Worm (Caenorhabditis elegans) whole organism, L1 larva: ENCODE data around the gene C14E2.4.

Experiments
- F16B12.6 ChIP-seq: fragments of 150-350 bp; optimal IDR thresholded peaks from 2 replicates; lab custom pipeline; 2014; ENCODE audit warnings: missing biosample characterization, missing genetic modification characterization
- Y116A8C.19 ChIP-seq: sonication (generic microtip); optimal IDR thresholded peaks from 2 replicates; lab custom pipeline; 2016; ENCODE audit warnings: missing compliant biosample characterization, missing genetic modification characterization, borderline replicate concordance
- aha-1 ChIP-seq: fragments of 150-350 bp; optimal IDR thresholded peaks from 2 replicates; lab custom pipeline; 2014; ENCODE audit warnings: missing biosample characterization, missing genetic modification characterization
- alr-1 ChIP-seq: fragments of 200-800 bp; sonication (Bioruptor generic); optimal IDR thresholded peaks from 2 replicates; lab custom pipeline; 2018; ENCODE audit warnings: borderline replicate concordance, mild to moderate bottlenecking, missing genetic modification characterization, missing compliant biosample characterization
- aly-2 ChIP-seq: fragments of 150-350 bp; optimal IDR thresholded peaks from 2 replicates; lab custom pipeline; 2014; ENCODE audit warnings: missing biosample characterization, missing genetic modification characterization
- ama-1 ChIP-seq: fragments of 150-350 bp; optimal IDR thresholded peaks from 2 replicates; lab custom pipeline; 2014
- blmp-1 ChIP-seq: fragments of 150-350 bp; optimal IDR thresholded peaks from 2 replicates; lab custom pipeline; 2014; ENCODE audit warnings: missing biosample characterization, missing genetic modification characterization
- ceh-63 ChIP-seq: fragments of 200-800 bp; sonication (Bioruptor generic); optimal IDR thresholded peaks from 2 replicates; lab custom pipeline; 2018; ENCODE audit warnings: mild to moderate bottlenecking, missing genetic modification characterization, missing compliant biosample characterization
- ceh-82 ChIP-seq, 3 experiments: fragments of 150-350 bp in 1 of 3; sonication (generic microtip) in 2 of 3; optimal IDR thresholded peaks; 2 replicates each; lab custom pipeline; 2014 to 2017; ENCODE audit warnings: missing biosample characterization in 3 of 3, missing genetic modification characterization in 3 of 3
- ceh-88 ChIP-seq: fragments of 200-800 bp; sonication (Bioruptor generic); IDR thresholded peaks from 2 replicates; pipeline ENCODE4 v1.3.6; 2022; ENCODE audit warnings: missing genetic modification characterization, missing compliant biosample characterization
- ces-1 ChIP-seq: fragments of 150-350 bp; optimal IDR thresholded peaks from 2 replicates; lab custom pipeline; 2014; ENCODE audit warnings: missing biosample characterization, missing genetic modification reagents, missing genetic modification characterization
- efl-1 ChIP-seq, 4 experiments: fragments of 150-350 bp; optimal IDR thresholded peaks in 3 of 4; peaks in 1 of 4; 1 replicate in 1 of 4; 2 replicates in 3 of 4; lab custom pipeline; 2014; ENCODE audit warnings: missing biosample characterization in 2 of 4, missing genetic modification characterization in 2 of 4, missing genetic modification reagents in 2 of 4
- egl-27 ChIP-seq, 2 experiments: fragments of 150-350 bp in 1 of 2; sonication (generic microtip); optimal IDR thresholded peaks; 3 replicates each; lab custom pipeline; 2017 to 2018; ENCODE audit warnings: missing biosample characterization in 2 of 2, missing genetic modification characterization in 2 of 2, missing genetic modification reagents in 2 of 2
- elt-2 ChIP-seq: sonication (generic microtip); optimal IDR thresholded peaks from 2 replicates; lab custom pipeline; 2016; ENCODE audit warnings: missing genetic modification characterization, mild to moderate bottlenecking, inconsistent platforms, missing compliant biosample characterization, missing genetic modification reagents
- ets-5 ChIP-seq: fragments of 200-800 bp; sonication (Bioruptor generic); IDR thresholded peaks from 2 replicates; pipeline ENCODE4 v1.3.6; 2022; ENCODE audit warnings: missing genetic modification characterization, missing compliant biosample characterization
- fkh-4 ChIP-seq: sonication (generic microtip); optimal IDR thresholded peaks from 2 replicates; lab custom pipeline; 2016; ENCODE audit warnings: missing compliant biosample characterization, missing genetic modification characterization, borderline replicate concordance
- fkh-8 ChIP-seq: sonication (generic microtip); optimal IDR thresholded peaks from 2 replicates; lab custom pipeline; 2016; ENCODE audit warnings: mild to moderate bottlenecking, missing genetic modification characterization, missing compliant biosample characterization
- fos-1 ChIP-seq: fragments of 150-350 bp; optimal IDR thresholded peaks from 2 replicates; lab custom pipeline; 2014; ENCODE audit warnings: missing biosample characterization, missing genetic modification characterization
- grh-1 ChIP-seq: fragments of 200-800 bp; sonication (Bioruptor generic); IDR thresholded peaks from 2 replicates; pipeline ENCODE4 v1.3.6; 2022; ENCODE audit warnings: missing genetic modification reagents, missing genetic modification characterization, missing compliant biosample characterization
- hlh-17 ChIP-seq: fragments of 200-800 bp; sonication (Bioruptor generic); optimal IDR thresholded peaks from 2 replicates; lab custom pipeline; 2018; ENCODE audit warnings: missing genetic modification characterization, mild to moderate bottlenecking, missing compliant biosample characterization, moderate library complexity, borderline replicate concordance
- hlh-4 ChIP-seq: sonication (generic microtip); optimal IDR thresholded peaks from 2 replicates; lab custom pipeline; 2016; ENCODE audit warnings: mild to moderate bottlenecking, missing genetic modification characterization, missing compliant biosample characterization
- hpl-2 ChIP-seq: fragments of 150-350 bp; optimal IDR thresholded peaks from 2 replicates; lab custom pipeline; 2014; ENCODE audit warnings: missing biosample characterization, missing genetic modification reagents, missing genetic modification characterization
- isw-1 ChIP-seq: fragments of 200-800 bp; sonication (Bioruptor generic); IDR thresholded peaks from 2 replicates; pipeline ENCODE4 v1.3.6; 2022; ENCODE audit warnings: missing genetic modification characterization, missing compliant biosample characterization
- jun-1 ChIP-seq: fragments of 150-350 bp; optimal IDR thresholded peaks from 2 replicates; lab custom pipeline; 2014; ENCODE audit warnings: missing biosample characterization, missing genetic modification reagents, missing genetic modification characterization
- lin-13 ChIP-seq: fragments of 150-350 bp; optimal IDR thresholded peaks from 2 replicates; lab custom pipeline; 2014; ENCODE audit warnings: missing biosample characterization, missing genetic modification reagents, missing genetic modification characterization
- lin-15B ChIP-seq: fragments of 150-350 bp; sonication (generic microtip); optimal IDR thresholded peaks from 3 replicates; lab custom pipeline; 2014; ENCODE audit warnings: missing biosample characterization, missing genetic modification characterization
- lsy-2 ChIP-seq, 2 experiments: fragments of 150-350 bp; optimal IDR thresholded peaks; 2 replicates each; lab custom pipeline; 2014; ENCODE audit warnings: missing biosample characterization in 2 of 2, missing genetic modification characterization in 2 of 2
- mab-9 ChIP-seq: fragments of 200-800 bp; sonication (Bioruptor generic); IDR thresholded peaks from 2 replicates; pipeline ENCODE4 v1.3.6; 2022; ENCODE audit warnings: missing genetic modification reagents, missing genetic modification characterization, missing compliant biosample characterization
- mdl-1 ChIP-seq, 2 experiments: fragments of 150-350 bp; optimal IDR thresholded peaks; 2 replicates each; lab custom pipeline; 2014 to 2017; ENCODE audit warnings: missing biosample characterization in 2 of 2, missing genetic modification characterization in 2 of 2, inconsistent platforms in 1 of 2
- nhr-20 ChIP-seq: sonication (generic microtip); optimal IDR thresholded peaks from 2 replicates; lab custom pipeline; 2016; ENCODE audit warnings: mild to moderate bottlenecking, missing genetic modification characterization, missing compliant biosample characterization
- nhr-237 ChIP-seq: fragments of 150-350 bp; optimal IDR thresholded peaks from 2 replicates; lab custom pipeline; 2014; ENCODE audit warnings: missing biosample characterization, missing genetic modification characterization
- nhr-28 ChIP-seq: fragments of 150-350 bp; optimal IDR thresholded peaks from 2 replicates; lab custom pipeline; 2014; ENCODE audit warnings: missing biosample characterization, missing genetic modification characterization
- nhr-71 ChIP-seq: sonication (generic microtip); optimal IDR thresholded peaks from 2 replicates; lab custom pipeline; 2016; ENCODE audit warnings: mild to moderate bottlenecking, missing genetic modification characterization, moderate library complexity, missing compliant biosample characterization
- nhr-76 ChIP-seq: sonication (generic microtip); optimal IDR thresholded peaks from 2 replicates; lab custom pipeline; 2017; ENCODE audit warnings: missing biosample characterization, missing genetic modification characterization
- nhr-84 ChIP-seq: sonication (generic microtip); optimal IDR thresholded peaks from 2 replicates; lab custom pipeline; 2017; ENCODE audit warnings: missing biosample characterization, missing genetic modification characterization
- nhr-85 ChIP-seq: sonication (generic microtip); peaks from one replicate; lab custom pipeline; 2016; ENCODE audit warnings: missing genetic modification characterization, inconsistent platforms, missing compliant biosample characterization
- nhr-90 ChIP-seq: sonication (generic microtip); optimal IDR thresholded peaks from 2 replicates; lab custom pipeline; 2016; ENCODE audit warnings: mild to moderate bottlenecking, missing genetic modification characterization, missing compliant biosample characterization; ENCODE audit not compliant: poor library complexity
- pag-3 ChIP-seq: sonication (generic microtip); optimal IDR thresholded peaks from 2 replicates; lab custom pipeline; 2017; ENCODE audit warnings: missing genetic modification characterization, mild to moderate bottlenecking, missing compliant biosample characterization, antibody characterized with exemption, borderline replicate concordance; ENCODE audit not compliant: insufficient read depth
- pax-3 ChIP-seq: fragments of 200-800 bp; sonication (Bioruptor generic); optimal IDR thresholded peaks from 2 replicates; lab custom pipeline; 2018; ENCODE audit warnings: mild to moderate bottlenecking, missing genetic modification characterization, moderate library complexity, missing compliant biosample characterization
- pqm-1 ChIP-seq: sonication (generic microtip); optimal IDR thresholded peaks from 3 replicates; lab custom pipeline; 2017; ENCODE audit warnings: missing biosample characterization, missing genetic modification characterization
- rnt-1 ChIP-seq: sonication (generic microtip); optimal IDR thresholded peaks from 2 replicates; lab custom pipeline; 2016; ENCODE audit warnings: mild to moderate bottlenecking, missing genetic modification characterization, moderate library complexity, missing compliant biosample characterization
- skn-1 ChIP-seq: fragments of 150-350 bp; optimal IDR thresholded peaks from 2 replicates; lab custom pipeline; 2014; ENCODE audit warnings: missing biosample characterization, missing genetic modification characterization
- snu-23 ChIP-seq: sonication (generic microtip); optimal IDR thresholded peaks from 2 replicates; lab custom pipeline; 2016; ENCODE audit warnings: missing genetic modification characterization, missing compliant biosample characterization
- sox-4 ChIP-seq: sonication (generic microtip); optimal IDR thresholded peaks from 2 replicates; lab custom pipeline; 2016; ENCODE audit warnings: missing genetic modification characterization, missing compliant biosample characterization
- swsn-7 ChIP-seq: sonication (generic microtip); optimal IDR thresholded peaks from 2 replicates; lab custom pipeline; 2016; ENCODE audit warnings: missing genetic modification characterization, missing compliant biosample characterization
- tlp-1 ChIP-seq: fragments of 150-350 bp; optimal IDR thresholded peaks from 2 replicates; lab custom pipeline; 2014; ENCODE audit warnings: missing biosample characterization, missing genetic modification characterization
- unc-130 ChIP-seq: fragments of 150-350 bp; optimal IDR thresholded peaks from 2 replicates; lab custom pipeline; 2017; ENCODE audit warnings: missing biosample characterization, missing genetic modification characterization, inconsistent platforms
- unc-62 ChIP-seq: fragments of 150-350 bp; optimal IDR thresholded peaks from 2 replicates; lab custom pipeline; 2014; ENCODE audit warnings: missing biosample characterization, missing genetic modification reagents, missing genetic modification characterization
- unc-86 ChIP-seq: sonication (generic microtip); optimal IDR thresholded peaks from 2 replicates; lab custom pipeline; 2016; ENCODE audit warnings: missing genetic modification characterization, missing compliant biosample characterization
- unc-98 ChIP-seq: fragments of 200-800 bp; sonication (Bioruptor generic); IDR thresholded peaks from 2 replicates; pipeline ENCODE4 v1.3.6; 2022; ENCODE audit warnings: missing genetic modification characterization, missing compliant biosample characterization
- vab-15 ChIP-seq: sonication (generic microtip); optimal IDR thresholded peaks from 2 replicates; lab custom pipeline; 2017; ENCODE audit warnings: missing genotype, mild to moderate bottlenecking, missing genetic modification characterization, missing compliant biosample characterization
- ztf-11 ChIP-seq, 2 experiments: sonication (generic microtip); optimal IDR thresholded peaks; 2 replicates each; lab custom pipeline; 2016 to 2017; ENCODE audit warnings: missing genetic modification characterization in 2 of 2, missing biosample characterization in 1 of 2, missing compliant biosample characterization in 1 of 2
- ztf-4 ChIP-seq: fragments of 150-350 bp; optimal IDR thresholded peaks from 2 replicates; lab custom pipeline; 2014; ENCODE audit warnings: missing biosample characterization, missing genetic modification characterization

The C14E2.4 gene

DNA sequence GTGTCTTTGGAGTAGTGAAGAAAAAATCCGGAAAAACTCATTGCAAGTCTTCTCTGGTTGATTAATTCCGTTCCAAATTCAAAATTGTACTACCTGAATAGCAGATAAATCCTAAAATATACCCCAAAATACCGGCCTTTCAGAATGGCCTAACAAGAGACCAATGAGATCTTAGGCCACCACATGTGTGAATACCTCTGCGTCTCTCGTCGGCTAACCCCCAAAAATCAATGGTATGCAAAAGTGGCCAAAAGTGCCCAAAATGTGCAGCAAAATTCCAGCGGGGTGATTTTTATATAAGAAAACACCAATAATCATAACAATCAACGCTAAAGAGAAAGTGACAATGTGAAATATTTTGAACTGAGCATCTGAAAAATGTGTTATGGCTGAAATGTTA lies 32.5 kb upstream of the C14E2.4 start, which contains the start of gene T26C11.9 (continued):
- TF ChIP-seq ces-1 (GFP tag; lab: Kevin White, UChicago) (no peak), unc-62 (no peak), unc-86 (tag; lab: Kevin White, UChicago) (no peak), ceh-63 (no peak), nhr-85 (peak; percentile 66), skn-1 (tag; lab: Kevin White, UChicago) (peak; percentile 51), ets-5 (GFP tag; lab: Robert Waterston, UW) (no peak), nhr-90 (peak; percentile 31), fos-1 (tag; lab: Kevin White, UChicago) (no peak), sox-4 (tag; lab: Kevin White, UChicago) (no peak), unc-98 (GFP tag; lab: Robert Waterston, UW) (no peak), aha-1 (tag; lab: Kevin White, UChicago) (no peak), alr-1 (tag; lab: Kevin White, UChicago) (no peak), lin-15B (tag; lab: Kevin White, UChicago) (peak; percentile 59), nhr-71 (tag; lab: Kevin White, UChicago) (peak; percentile 54), vab-15 (peak; percentile 10), blmp-1 (no peak), pax-3 (tag; lab: Kevin White, UChicago) (no peak), pag-3 (tag; lab: Kevin White, UChicago) (no peak), hpl-2 (GFP tag; lab: Kevin White, UChicago) (no peak), tlp-1 (tag; lab: Kevin White, UChicago) (no peak), lin-13 (GFP tag; lab: Kevin White, UChicago) (no peak), aly-2 (tag; lab: Kevin White, UChicago) (no peak), ceh-82 (tag; optimal IDR thresholded peaks at IDR 0.05; lab: Kevin White, UChicago) (peak in 2 of 3 experiments; percentile 2 to 21), rnt-1 (tag; lab: Kevin White, UChicago) (peak; percentile 89), nhr-237 (tag; lab: Kevin White, UChicago) (no peak), efl-1 (optimal IDR thresholded peaks at IDR 0.05; lab: Kevin White, UChicago) (peak; percentile 27 to 34), efl-1 (GFP tag; optimal IDR thresholded peaks at IDR 0.05 in 1 of 2; lab: Kevin White, UChicago) (peak; percentile 36 to 85), grh-1 (GFP tag; lab: Robert Waterston, UW) (peak; percentile 25; the same call in 1 of the 2 replicates), egl-27 (tag; optimal IDR thresholded peaks at IDR 0.05; lab: Kevin White, UChicago) (no peak), isw-1 (GFP tag; lab: Robert Waterston, UW) (no peak), nhr-20 (tag; lab: Kevin White, UChicago) (no peak), fkh-8 (tag; lab: Kevin White, UChicago) (peak; percentile 31), fkh-4 (tag; lab: Kevin White, UChicago) (no peak), jun-1 (peak; percentile 7), F16B12.6 (tag; lab: Kevin White, UChicago) (no peak), unc-130 (tag; lab: Kevin White, UChicago) (no peak), mdl-1 (tag; optimal IDR thresholded peaks at IDR 0.05; lab: Kevin White, UChicago) (no peak), snu-23 (GFP tag; lab: Kevin White, UChicago) (peak; percentile 23), nhr-28 (tag; lab: Kevin White, UChicago) (no peak), hlh-4 (tag; lab: Kevin White, UChicago) (no peak), hlh-17 (GFP tag; lab: Kevin White, UChicago) (no peak), nhr-76 (tag; lab: Kevin White, UChicago) (no peak), ztf-11 (tag; optimal IDR thresholded peaks at IDR 0.05; lab: Kevin White, UChicago) (peak in 1 of 2 experiments; percentile 20), nhr-84 (tag; lab: Kevin White, UChicago) (no peak), elt-2 (tag; lab: Kevin White, UChicago) (no peak), lsy-2 (tag; optimal IDR thresholded peaks at IDR 0.05; lab: Kevin White, UChicago) (no peak), pqm-1 (tag; lab: Kevin White, UChicago) (no peak), ceh-88 (no peak), ama-1 (no peak), ztf-4 (tag; lab: Kevin White, UChicago) (no peak), Y116A8C.19 (tag; lab: Kevin White, UChicago) (no peak), swsn-7 (tag; lab: Kevin White, UChicago) (peak; percentile 11), mab-9 (GFP tag; lab: Robert Waterston, UW) (no peak)
